Fruit fly (Drosophila melanogaster) whole organism, embryonic: Measurements from ENCODE around the gene CG43137.

Experiments used
- ATbp ChIP-seq: fragments of 200-800 bp; sonication (Bioruptor generic); optimal IDR thresholded peaks from 2 replicates; lab custom pipeline; 2017; ENCODE audit warnings: missing biosample characterization, mild to moderate bottlenecking, missing genetic modification characterization, missing genetic modification reagents
- B-H2 ChIP-seq: fragments of 200-800 bp; sonication (Bioruptor generic); optimal IDR thresholded peaks from 2 replicates; lab custom pipeline; 2018; ENCODE audit warnings: missing biosample characterization, mild to moderate bottlenecking, missing genetic modification characterization
- Bgb ChIP-seq: fragments of 200-800 bp; sonication (Bioruptor generic); IDR thresholded peaks from 2 replicates; pipeline ENCODE4 v1.3.6; 2022; ENCODE audit warnings: missing biosample characterization, missing genetic modification characterization; ENCODE audit not compliant: partially characterized antibody
- CG10366 ChIP-seq: fragments of 200-800 bp; sonication (Bioruptor generic); IDR thresholded peaks from 2 replicates; pipeline ENCODE4 v1.3.6; 2022; ENCODE audit warnings: missing biosample characterization, missing genetic modification characterization
- CG10543 ChIP-seq: fragments of 200-800 bp; sonication (Bioruptor generic); optimal IDR thresholded peaks from 3 replicates; lab custom pipeline; 2017; ENCODE audit warnings: missing biosample characterization, mild to moderate bottlenecking, missing genetic modification characterization, moderate library complexity
- CG1647 ChIP-seq: fragments of 200-800 bp; sonication (Bioruptor generic); optimal IDR thresholded peaks from 3 replicates; lab custom pipeline; 2016; ENCODE audit warnings: missing biosample characterization, missing genetic modification characterization
- CG16779 ChIP-seq: fragments of 200-800 bp; sonication (Bioruptor generic); IDR thresholded peaks from 2 replicates; pipeline ENCODE4 v1.3.6; 2022; ENCODE audit warnings: missing biosample characterization, missing genetic modification characterization
- CG2202 ChIP-seq: fragments of 200-800 bp; sonication (Bioruptor generic); optimal IDR thresholded peaks from 2 replicates; lab custom pipeline; 2018; ENCODE audit warnings: missing biosample characterization, mild to moderate bottlenecking, missing genetic modification characterization
- CG31388 ChIP-seq: fragments of 200-800 bp; sonication (Bioruptor generic); optimal IDR thresholded peaks from 2 replicates; lab custom pipeline; 2016; ENCODE audit warnings: missing biosample characterization, missing genetic modification characterization
- CG31441 ChIP-seq: fragments of 200-800 bp; sonication (Bioruptor generic); IDR thresholded peaks from 2 replicates; pipeline ENCODE4 v1.3.6; 2022; ENCODE audit warnings: missing biosample characterization, missing genetic modification characterization
- CG3163 ChIP-seq: fragments of 200-800 bp; sonication (Bioruptor generic); optimal IDR thresholded peaks from 3 replicates; lab custom pipeline; 2016; ENCODE audit warnings: missing biosample characterization, missing genetic modification characterization
- CG34376 ChIP-seq: fragments of 200-800 bp; sonication (Bioruptor generic); optimal IDR thresholded peaks from 2 replicates; lab custom pipeline; 2018; ENCODE audit warnings: missing biosample characterization, mild to moderate bottlenecking, missing genetic modification characterization
- CG4707 ChIP-seq: fragments of 200-800 bp; sonication (Bioruptor generic); optimal IDR thresholded peaks from 2 replicates; lab custom pipeline; 2018; ENCODE audit warnings: missing biosample characterization, mild to moderate bottlenecking, missing genetic modification characterization, moderate library complexity
- CG6272 ChIP-seq: fragments of 200-800 bp; sonication (Bioruptor generic); IDR thresholded peaks from 2 replicates; pipeline ENCODE4 v1.3.6; 2022; ENCODE audit warnings: missing biosample characterization, missing genetic modification characterization
- CG7372 ChIP-seq: fragments of 200-800 bp; sonication (Bioruptor generic); IDR thresholded peaks from 2 replicates; pipeline ENCODE4 v1.3.6; 2022; ENCODE audit warnings: missing biosample characterization, missing genetic modification characterization
- CG8478 ChIP-seq: fragments of >200 bp; optimal IDR thresholded peaks from 2 replicates; lab custom pipeline; 2018
- CG8924 ChIP-seq: fragments of 200-800 bp; optimal IDR thresholded peaks from 3 replicates; lab custom pipeline; 2019; ENCODE audit warnings: missing biosample characterization, mild to moderate bottlenecking, missing genetic modification characterization, moderate library complexity
- CG9932 ChIP-seq: fragments of 200-800 bp; sonication (Bioruptor generic); IDR thresholded peaks from 2 replicates; pipeline ENCODE4 v1.3.6; 2022; ENCODE audit warnings: missing biosample characterization, missing genetic modification characterization
- CTCF ChIP-seq: fragments of 200-800 bp; sonication (Bioruptor generic); optimal IDR thresholded peaks from 2 replicates; lab custom pipeline; 2017; ENCODE audit warnings: missing biosample characterization, mild to moderate bottlenecking, missing genetic modification characterization, moderate library complexity
- D19B ChIP-seq: fragments of 200-800 bp; sonication (Bioruptor generic); optimal IDR thresholded peaks from 2 replicates; lab custom pipeline; 2017; ENCODE audit warnings: missing biosample characterization, mild to moderate bottlenecking, missing genetic modification characterization
- Dll ChIP-seq: fragments of 200-800 bp; sonication (Bioruptor generic); IDR thresholded peaks from 4 replicates; pipeline ENCODE4 v1.3.6; 2022; ENCODE audit warnings: missing biosample characterization, missing genetic modification characterization; ENCODE audit not compliant: partially characterized antibody
- Dref ChIP-seq: fragments of 200-800 bp; sonication (Bioruptor generic); IDR thresholded peaks from 2 replicates; pipeline ENCODE4 v1.3.6; 2022; ENCODE audit warnings: missing biosample characterization, missing genetic modification characterization
- E2f1 ChIP-seq: fragments of 200-800 bp; sonication (Bioruptor generic); IDR thresholded peaks from 2 replicates; pipeline ENCODE4 v1.3.6; 2022; ENCODE audit warnings: missing biosample characterization, missing genetic modification characterization
- E2f2 ChIP-seq: fragments of 200-800 bp; sonication (Bioruptor generic); IDR thresholded peaks from 2 replicates; pipeline ENCODE4 v1.3.6; 2022; ENCODE audit warnings: missing biosample characterization, missing genetic modification characterization
- H15 ChIP-seq: fragments of 200-800 bp; sonication (Bioruptor generic); IDR thresholded peaks from 3 replicates; pipeline ENCODE4 v1.3.6; 2022; ENCODE audit warnings: missing biosample characterization, missing genetic modification characterization
- HLH3B ChIP-seq: fragments of 200-800 bp; sonication (Bioruptor generic); IDR thresholded peaks from 2 replicates; pipeline ENCODE4 v1.3.6; 2022; ENCODE audit warnings: missing biosample characterization, missing genetic modification characterization
- HmgD ChIP-seq: fragments of 200-800 bp; sonication (Bioruptor generic); optimal IDR thresholded peaks from 3 replicates; lab custom pipeline; 2016; ENCODE audit warnings: missing biosample characterization, missing genetic modification characterization
- Hr39 ChIP-seq: fragments of >200 bp; optimal IDR thresholded peaks from 2 replicates; lab custom pipeline; 2017
- Mes4 ChIP-seq: fragments of 200-800 bp; sonication (Bioruptor generic); optimal IDR thresholded peaks from 2 replicates; lab custom pipeline; 2016; ENCODE audit warnings: missing biosample characterization, missing genetic modification characterization
- Myb ChIP-seq: fragments of 200-800 bp; sonication (Bioruptor generic); optimal IDR thresholded peaks from 2 replicates; lab custom pipeline; 2016; ENCODE audit warnings: missing biosample characterization, missing genetic modification characterization
- NK7.1 ChIP-seq: fragments of 200-800 bp; sonication (Bioruptor generic); optimal IDR thresholded peaks from 3 replicates; lab custom pipeline; 2016; ENCODE audit warnings: missing biosample characterization, missing genetic modification characterization
- Pdp1 ChIP-seq, 2 experiments: fragments of 200-800 bp; sonication (Bioruptor generic); optimal IDR thresholded peaks; 3 replicates each; lab custom pipeline; 2016; ENCODE audit warnings: missing biosample characterization in 2 of 2, missing genetic modification characterization in 2 of 2, mild to moderate bottlenecking in 1 of 2, moderate library complexity in 1 of 2
- Sox100B ChIP-seq: fragments of 200-800 bp; sonication (Bioruptor generic); optimal IDR thresholded peaks from 3 replicates; lab custom pipeline; 2018; ENCODE audit warnings: missing biosample characterization, mild to moderate bottlenecking, missing genetic modification characterization
- Stat92E ChIP-seq, 3 experiments: fragments of >200 bp in 2 of 3; fragments of 200-800 bp in 1 of 3; sonication (Bioruptor generic) in 1 of 3; optimal IDR thresholded peaks; 2 replicates each; lab custom pipeline; 2017 to 2019; ENCODE audit warnings: missing biosample characterization in 3 of 3, missing genetic modification characterization in 3 of 3, mild to moderate bottlenecking in 1 of 3, moderate library complexity in 1 of 3
- aop ChIP-seq: fragments of 200-800 bp; sonication (Bioruptor generic); IDR thresholded peaks from 2 replicates; pipeline ENCODE4 v1.3.6; 2022; ENCODE audit warnings: missing biosample characterization, missing genetic modification characterization
- ara ChIP-seq: fragments of 200-800 bp; sonication (Bioruptor generic); IDR thresholded peaks from 2 replicates; pipeline ENCODE4 v1.3.6; 2022; ENCODE audit warnings: missing biosample characterization, missing genetic modification characterization
- corto ChIP-seq: fragments of 200-800 bp; sonication (Bioruptor generic); optimal IDR thresholded peaks from 2 replicates; lab custom pipeline; 2016; ENCODE audit warnings: missing biosample characterization, mild to moderate bottlenecking, missing genetic modification characterization, moderate library complexity
- eyg ChIP-seq: fragments of 200-800 bp; sonication (Bioruptor generic); optimal IDR thresholded peaks from 3 replicates; lab custom pipeline; 2016; ENCODE audit warnings: missing biosample characterization, missing genetic modification characterization
- jing ChIP-seq: fragments of 200-800 bp; sonication (Bioruptor generic); optimal IDR thresholded peaks from 2 replicates; lab custom pipeline; 2018; ENCODE audit warnings: missing biosample characterization, mild to moderate bottlenecking, missing genetic modification characterization
- kah ChIP-seq: fragments of 200-800 bp; sonication (Bioruptor generic); optimal IDR thresholded peaks from 2 replicates; lab custom pipeline; 2018; ENCODE audit warnings: missing biosample characterization, mild to moderate bottlenecking, missing genetic modification characterization
- kay ChIP-seq: fragments of 200-800 bp; sonication (Bioruptor generic); optimal IDR thresholded peaks from 2 replicates; lab custom pipeline; 2016; ENCODE audit warnings: missing biosample characterization, missing genetic modification characterization
- kni ChIP-seq: fragments of 200-800 bp; sonication (Bioruptor generic); optimal IDR thresholded peaks from 3 replicates; lab custom pipeline; 2017; ENCODE audit warnings: mild to moderate bottlenecking, missing biosample characterization, missing genetic modification reagents, missing genetic modification characterization
- knrl ChIP-seq: fragments of 200-800 bp; sonication (Bioruptor generic); IDR thresholded peaks from 3 replicates; pipeline ENCODE4 v1.3.6; 2022; ENCODE audit warnings: missing biosample characterization, missing genetic modification characterization; ENCODE audit not compliant: partially characterized antibody
- luna ChIP-seq: fragments of 200-800 bp; sonication (Bioruptor generic); optimal IDR thresholded peaks from 2 replicates; lab custom pipeline; 2016; ENCODE audit warnings: missing biosample characterization, missing genetic modification characterization
- nau ChIP-seq: fragments of 200-800 bp; sonication (Bioruptor generic); optimal IDR thresholded peaks from 3 replicates; lab custom pipeline; 2017; ENCODE audit warnings: missing biosample characterization, mild to moderate bottlenecking, missing genetic modification characterization, missing genetic modification reagents
- pho ChIP-seq: fragments of 200-800 bp; sonication (Bioruptor generic); optimal IDR thresholded peaks from 2 replicates; lab custom pipeline; 2016; ENCODE audit warnings: missing biosample characterization, missing genetic modification characterization
- pros ChIP-seq: fragments of 200-800 bp; sonication (Bioruptor generic); optimal IDR thresholded peaks from 3 replicates; lab custom pipeline; 2019; ENCODE audit warnings: missing biosample characterization, mild to moderate bottlenecking, missing genetic modification characterization, moderate library complexity
- rib ChIP-seq: fragments of 200-800 bp; sonication (Bioruptor generic); IDR thresholded peaks from 2 replicates; pipeline ENCODE4 v1.3.6; 2022; ENCODE audit warnings: missing biosample characterization, missing genetic modification characterization
- slou ChIP-seq: fragments of 200-800 bp; sonication (Bioruptor generic); optimal IDR thresholded peaks from 3 replicates; lab custom pipeline; 2016; ENCODE audit warnings: missing biosample characterization, missing genetic modification characterization
- unc-4 ChIP-seq: fragments of 200-800 bp; sonication (Bioruptor generic); IDR thresholded peaks from 2 replicates; pipeline ENCODE4 v1.3.6; 2022; ENCODE audit warnings: missing biosample characterization, missing genetic modification characterization; ENCODE audit not compliant: partially characterized antibody

Gene CG43137

DNA sequence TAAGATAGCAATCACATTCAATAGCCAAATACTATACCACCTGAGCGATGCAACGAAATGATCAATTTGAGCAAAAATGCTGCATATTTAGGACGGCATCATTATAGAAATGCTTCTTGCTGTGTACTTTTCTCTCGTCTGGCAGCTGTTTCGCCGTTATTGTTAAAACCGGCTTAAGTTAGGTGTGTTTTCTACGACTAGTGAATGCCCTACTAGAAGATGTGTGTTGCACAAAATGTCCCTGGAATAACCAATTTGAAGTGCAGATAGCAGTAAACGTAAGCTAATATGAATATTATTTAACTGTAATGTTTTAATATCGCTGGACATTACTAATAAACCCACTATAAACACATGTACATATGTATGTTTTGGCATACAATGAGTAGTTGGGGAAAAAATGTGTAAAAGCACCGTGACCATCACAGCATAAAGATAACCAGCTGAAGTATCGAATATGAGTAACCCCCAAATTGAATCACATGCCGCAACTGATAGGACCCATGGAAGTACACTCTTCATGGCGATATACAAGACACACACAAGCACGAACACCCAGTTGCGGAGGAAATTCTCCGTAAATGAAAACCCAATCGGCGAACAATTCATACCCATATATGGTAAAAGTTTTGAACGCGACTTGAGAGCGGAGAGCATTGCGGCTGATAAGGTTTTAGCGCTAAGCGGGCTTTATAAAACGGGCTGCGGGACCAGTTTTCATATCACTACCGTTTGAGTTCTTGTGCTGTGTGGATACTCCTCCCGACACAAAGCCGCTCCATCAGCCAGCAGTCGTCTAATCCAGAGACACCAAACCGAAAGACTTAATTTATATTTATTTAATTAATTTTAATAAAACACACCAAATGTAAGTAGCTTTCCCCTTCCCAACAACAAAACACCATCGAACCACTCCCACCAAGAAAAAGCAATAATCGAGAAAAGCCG lies 35.5 kb upstream of the CG43137 start, which contains the start of gene Act5C (continued):
- TF ChIP-seq D19B (GFP tag; lab: Kevin White, UChicago), result peak; percentile 76
- TF ChIP-seq pho (GFP tag; lab: Kevin White, UChicago), result peak; percentile 89
- TF ChIP-seq kay (GFP tag; lab: Kevin White, UChicago), result peak; percentile 89
- TF ChIP-seq Sox100B (GFP tag; lab: Kevin White, UChicago), result peak; percentile 88
- TF ChIP-seq eyg (GFP tag; lab: Kevin White, UChicago), result peak; percentile 86
- TF ChIP-seq CTCF (GFP tag; lab: Kevin White, UChicago), result peak; percentile 47
- peak; percentile 95 for TF ChIP-seq CG31441 (GFP tag; lab: Robert Waterston, UW)
- no peak for TF ChIP-seq Hr39 (lab: Kevin White, UChicago)
- peak; percentile 90 for TF ChIP-seq CG2202
- peak; percentile 92 for TF ChIP-seq E2f1 (GFP tag; lab: Robert Waterston, UW)
- TF ChIP-seq kni (GFP tag; lab: Kevin White, UChicago), result peak; percentile 73
- peak; percentile 80 for TF ChIP-seq E2f2 (GFP tag; lab: Robert Waterston, UW)
- no peak for TF ChIP-seq Dll (GFP tag; lab: Robert Waterston, UW)
- TF ChIP-seq CG31388 (GFP tag; lab: Kevin White, UChicago), result peak; percentile 74
- TF ChIP-seq CG3163 (GFP tag; lab: Kevin White, UChicago), result peak; percentile 82
- peak; percentile 93 for TF ChIP-seq rib
- peak; percentile 94 for TF ChIP-seq CG8924 (tag; lab: Kevin White, UChicago)
- peak; percentile 91 for TF ChIP-seq CG10366
- TF ChIP-seq kah, result peak; percentile 76
- TF ChIP-seq HLH3B (GFP tag; lab: Robert Waterston, UW), result peak; percentile 94
- peak; percentile 96 for TF ChIP-seq ara
- TF ChIP-seq HmgD, result peak; percentile 91
- TF ChIP-seq Dref (GFP tag; lab: Robert Waterston, UW), result no peak
- TF ChIP-seq ATbp (GFP tag; lab: Kevin White, UChicago), result peak; percentile 94
- TF ChIP-seq B-H2 (GFP tag; lab: Kevin White, UChicago), result no peak
- TF ChIP-seq CG1647, result peak; percentile 92
- TF ChIP-seq Bgb (GFP tag; lab: Robert Waterston, UW), result no peak; the same call in 1 of the 2 replicates
- peak; percentile 84 for TF ChIP-seq Myb (GFP tag; lab: Kevin White, UChicago)
- peak; percentile 86 for TF ChIP-seq NK7.1 (GFP tag; lab: Kevin White, UChicago)
- TF ChIP-seq CG16779 (GFP tag; lab: Robert Waterston, UW), result 0 out of 2 replicates have a peak, but pooled peaks have one; percentile 73
- TF ChIP-seq CG8478, result no peak
- peak; percentile 88 for TF ChIP-seq CG6272 (GFP tag; lab: Robert Waterston, UW)
- peak; percentile 88 for TF ChIP-seq H15 (GFP tag; lab: Robert Waterston, UW)
- peak; percentile 82 for TF ChIP-seq slou
- TF ChIP-seq aop, result peak; percentile 74
- TF ChIP-seq CG4707 (GFP tag; lab: Kevin White, UChicago), result peak; percentile 92
- TF ChIP-seq Mes4 (GFP tag; lab: Kevin White, UChicago), result peak; percentile 90
- TF ChIP-seq unc-4 (GFP tag; lab: Robert Waterston, UW), result no peak
- TF ChIP-seq Pdp1 (GFP tag; optimal IDR thresholded peaks at IDR 0.05; lab: Kevin White, UChicago), result peak; percentile 94 to 96
- TF ChIP-seq CG7372 (GFP tag; lab: Robert Waterston, UW), result peak; percentile 86
- peak; percentile 85 for TF ChIP-seq pros (GFP tag; lab: Kevin White, UChicago)
- peak; percentile 75 for TF ChIP-seq CG34376
- TF ChIP-seq Stat92E (GFP tag; optimal IDR thresholded peaks at IDR 0.05; lab: Kevin White, UChicago), result peak in 1 of 3 experiments; percentile 82
- TF ChIP-seq jing (GFP tag; lab: Kevin White, UChicago), result peak; percentile 91
- peak; percentile 86 for TF ChIP-seq nau (GFP tag; lab: Kevin White, UChicago)
- no peak for TF ChIP-seq corto (GFP tag; lab: Kevin White, UChicago)
- TF ChIP-seq CG9932 (GFP tag; lab: Robert Waterston, UW), result peak; percentile 91
- peak; percentile 66 for TF ChIP-seq CG10543 (GFP tag; lab: Kevin White, UChicago)
- TF ChIP-seq luna (GFP tag; lab: Kevin White, UChicago), result peak; percentile 81
- TF ChIP-seq knrl, result no peak
